Worm (Caenorhabditis elegans) whole organism, midembryonic: ENCODE measurements around the gene T25F10.4.
A peak's percentile ranks its signal among the peaks of the same experiment; 100 is the strongest.

Source experiments
- T22C8.4 ChIP-seq: fragments of 200-800 bp; sonication (Bioruptor generic); IDR thresholded peaks from 2 replicates; pipeline ENCODE4 v1.3.6; 2022; ENCODE audit warnings: missing genetic modification characterization, missing compliant biosample characterization
- cog-1 ChIP-seq: sonication (generic microtip); optimal IDR thresholded peaks from 2 replicates; lab custom pipeline; 2016; ENCODE audit warnings: missing genetic modification characterization, missing compliant biosample characterization
- flt-1 ChIP-seq: fragments of 200-800 bp; sonication (Bioruptor generic); IDR thresholded peaks from 2 replicates; pipeline ENCODE4 v1.3.6; 2022; ENCODE audit warnings: missing genetic modification characterization, missing compliant biosample characterization
- klf-2 ChIP-seq: fragments of 200-800 bp; sonication (Bioruptor generic); conservative IDR thresholded peaks from 2 replicates; pipeline ENCODE4 v1.3.6; 2022; ENCODE audit warnings: missing genetic modification reagents, missing genetic modification characterization, missing compliant biosample characterization
- med-1 ChIP-seq: sonication (generic microtip); optimal IDR thresholded peaks from 2 replicates; lab custom pipeline; 2017; ENCODE audit warnings: missing genetic modification characterization, mild to moderate bottlenecking, missing compliant biosample characterization, antibody characterized with exemption, missing genetic modification reagents; ENCODE audit not compliant: insufficient read depth
- ref-1 ChIP-seq: fragments of 200-800 bp; sonication (Bioruptor generic); conservative IDR thresholded peaks from 2 replicates; pipeline ENCODE4 v1.3.6; 2022; ENCODE audit warnings: missing genetic modification reagents, missing genetic modification characterization, missing compliant biosample characterization
- tab-1 ChIP-seq: fragments of 200-800 bp; sonication (Bioruptor generic); IDR thresholded peaks from 2 replicates; pipeline ENCODE4 v1.3.6; 2022; ENCODE audit warnings: missing genetic modification characterization, missing compliant biosample characterization
- ztf-23 ChIP-seq: fragments of 200-800 bp; sonication (Bioruptor generic); IDR thresholded peaks from 2 replicates; pipeline ENCODE4 v1.3.6; 2022; ENCODE audit warnings: missing genetic modification reagents, missing genetic modification characterization, missing compliant biosample characterization
- ztf-29 ChIP-seq: fragments of 200-800 bp; sonication (Bioruptor generic); IDR thresholded peaks from 2 replicates; pipeline ENCODE4 v1.3.6; 2022; ENCODE audit warnings: missing genetic modification reagents, missing genetic modification characterization, missing compliant biosample characterization

The T25F10.4 gene

DNA sequence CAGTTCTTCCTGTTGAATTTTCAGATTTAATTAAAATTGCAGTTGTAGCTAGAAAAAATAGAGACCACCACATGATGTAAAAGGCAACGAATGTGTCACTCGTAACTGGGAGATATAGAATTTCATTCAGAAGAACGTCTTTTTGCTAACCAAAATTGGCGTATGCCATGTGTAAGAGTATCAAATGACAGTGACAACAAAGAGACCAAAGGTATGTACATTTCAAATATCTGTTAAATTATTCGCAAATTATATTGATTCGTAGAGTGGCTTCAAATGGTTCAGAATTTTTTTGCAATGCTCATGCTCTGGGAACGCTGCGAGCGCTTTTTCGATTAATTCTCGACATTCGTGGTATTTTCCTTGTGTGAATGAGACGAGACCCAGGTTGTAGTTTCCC, at the start of gene T25F10.4:
TSS of gene T25F10.4 (minus strand) at position 101 of the 400 bp plus-strand sequence.
- TF ChIP-seq klf-2 (GFP tag; lab: Robert Waterston, UW): no peak

DNA sequence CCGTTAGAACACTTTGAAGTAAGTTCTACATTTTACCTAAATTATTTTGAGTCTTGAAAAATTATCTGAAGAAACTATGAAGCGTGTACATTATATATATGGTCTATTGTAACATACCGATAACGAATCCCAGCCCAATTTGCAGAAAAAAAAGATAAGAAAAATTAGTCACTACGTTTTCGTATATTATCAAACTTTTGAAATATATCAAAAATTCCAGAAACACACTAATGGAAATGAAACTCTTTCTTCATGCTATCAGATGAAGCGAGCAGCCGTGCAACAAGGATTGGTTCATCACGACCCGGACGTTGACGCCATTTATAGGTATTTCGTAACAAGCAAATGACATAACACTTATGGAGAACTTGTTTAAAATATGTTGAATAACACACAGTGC, 49.6 kb upstream of the T25F10.4 start:
- TF ChIP-seq med-1 (GFP tag; lab: Kevin White, UChicago) (no peak), klf-2 (GFP tag; lab: Robert Waterston, UW) (no peak), ztf-23 (GFP tag; lab: Robert Waterston, UW) (no peak), cog-1 (tag; lab: Kevin White, UChicago) (no peak), ref-1 (no peak), T22C8.4 (GFP tag; lab: Robert Waterston, UW) (no peak), flt-1 (GFP tag; lab: Robert Waterston, UW) (no peak), tab-1 (GFP tag; lab: Robert Waterston, UW) (no peak), ztf-29 (GFP tag; lab: Robert Waterston, UW) (no peak)

DNA sequence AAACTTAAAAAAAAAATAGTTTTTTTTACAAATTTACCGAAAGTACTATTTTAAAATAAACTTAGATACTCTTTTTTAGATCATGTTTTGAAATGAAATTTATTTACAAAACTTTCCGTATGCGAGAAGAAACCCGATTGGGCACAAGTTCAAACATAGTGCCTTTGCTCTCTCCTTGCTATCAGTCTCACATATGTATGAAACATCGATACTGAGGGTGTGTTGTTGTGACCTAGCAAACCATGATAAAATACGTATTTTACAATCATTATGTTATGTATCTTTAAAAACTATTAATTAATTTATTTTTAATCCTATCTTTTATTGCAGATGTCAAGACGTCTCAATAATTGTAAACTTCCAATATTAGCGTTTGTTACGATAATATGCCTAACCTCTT, 47.8 kb upstream of the T25F10.4 start:
- TF ChIP-seq cog-1 (tag; lab: Kevin White, UChicago) (no peak), tab-1 (GFP tag; lab: Robert Waterston, UW) (no peak), T22C8.4 (GFP tag; lab: Robert Waterston, UW) (no peak), flt-1 (GFP tag; lab: Robert Waterston, UW) (no peak), ztf-23 (GFP tag; lab: Robert Waterston, UW) (no peak), ztf-29 (GFP tag; lab: Robert Waterston, UW) (no peak), klf-2 (GFP tag; lab: Robert Waterston, UW) (no peak), med-1 (GFP tag; lab: Kevin White, UChicago) (no peak), ref-1 (no peak)

DNA sequence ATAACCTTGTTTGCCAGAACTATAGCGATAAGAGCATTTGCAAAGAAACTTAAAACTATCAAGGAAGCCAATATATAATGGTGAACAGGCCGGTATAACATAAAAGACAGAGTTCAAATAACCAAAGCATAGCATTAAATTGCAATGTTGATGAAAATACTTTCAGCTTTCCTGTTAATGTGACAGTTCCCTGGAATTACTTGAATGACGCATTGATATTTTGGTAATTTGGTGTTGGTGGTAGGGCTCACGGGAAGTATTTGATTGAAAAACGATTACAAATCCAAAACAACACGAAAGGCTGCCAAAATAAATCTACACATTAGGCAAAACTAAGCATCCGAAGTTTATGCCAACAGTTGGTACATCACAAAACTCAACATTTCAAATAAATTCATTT, 46.7 kb upstream of the T25F10.4 start, which contains the start of gene dmsr-16:
TSS of gene dmsr-16 (minus strand) at position 101 of the 400 bp plus-strand sequence.
- TF ChIP-seq med-1 (GFP tag; lab: Kevin White, UChicago) (no peak), flt-1 (GFP tag; lab: Robert Waterston, UW) (no peak), ztf-23 (GFP tag; lab: Robert Waterston, UW) (no peak), ref-1 (no peak), ztf-29 (GFP tag; lab: Robert Waterston, UW) (no peak), cog-1 (tag; lab: Kevin White, UChicago) (no peak), klf-2 (GFP tag; lab: Robert Waterston, UW) (no peak), tab-1 (GFP tag; lab: Robert Waterston, UW) (no peak), T22C8.4 (GFP tag; lab: Robert Waterston, UW) (no peak)

DNA sequence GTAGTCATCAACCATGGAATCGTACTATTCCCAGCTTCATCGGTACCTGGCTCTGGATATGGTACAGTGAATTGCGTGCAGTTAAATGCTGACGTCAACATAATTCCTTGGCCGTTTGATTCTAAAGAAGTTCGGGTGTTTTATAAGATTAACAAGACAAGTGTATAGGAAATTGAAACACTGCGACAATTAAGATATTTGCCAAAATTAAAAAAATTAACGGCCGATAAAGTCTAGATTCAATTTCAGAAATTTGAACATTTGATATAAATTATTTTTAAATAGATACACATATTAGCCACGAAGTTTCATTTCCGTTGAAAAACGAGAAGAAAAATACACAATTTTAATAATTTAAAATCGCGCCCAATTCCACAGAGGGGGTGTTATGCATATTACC, 44.1 kb upstream of the T25F10.4 start, which contains the start of gene dmsr-12:
TSS of gene dmsr-12 (minus strand) at position 101 of the 400 bp plus-strand sequence.
- TF ChIP-seq ref-1 (no peak), ztf-29 (GFP tag; lab: Robert Waterston, UW) (no peak), cog-1 (tag; lab: Kevin White, UChicago) (no peak), tab-1 (GFP tag; lab: Robert Waterston, UW) (no peak), flt-1 (GFP tag; lab: Robert Waterston, UW) (no peak), T22C8.4 (GFP tag; lab: Robert Waterston, UW) (no peak), klf-2 (GFP tag; lab: Robert Waterston, UW) (no peak), med-1 (GFP tag; lab: Kevin White, UChicago) (no peak), ztf-23 (GFP tag; lab: Robert Waterston, UW) (no peak)

DNA sequence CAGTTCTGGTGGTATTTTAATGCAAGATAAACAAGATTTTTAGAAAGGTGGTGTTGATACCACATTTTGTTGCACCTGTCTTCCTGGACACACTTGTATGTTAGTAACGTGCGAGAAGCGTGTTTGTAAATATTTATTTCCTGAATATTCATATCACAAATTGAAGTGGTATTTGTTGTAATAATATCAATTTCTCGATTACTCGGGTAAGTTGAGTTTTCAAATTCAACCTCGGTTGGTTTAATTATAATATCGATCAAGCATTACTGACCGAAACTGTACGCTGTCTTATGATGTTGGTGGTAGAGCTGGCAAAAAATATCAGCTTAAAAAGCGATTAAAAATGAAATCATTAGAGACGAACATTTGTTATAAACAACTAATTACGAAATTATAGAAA, 41.7 kb upstream of the T25F10.4 start, which contains the start of gene dmsr-11:
TSS of gene dmsr-11 (minus strand) at position 101 of the 400 bp plus-strand sequence.
- TF ChIP-seq T22C8.4 (GFP tag; lab: Robert Waterston, UW) (no peak), med-1 (GFP tag; lab: Kevin White, UChicago) (no peak), cog-1 (tag; lab: Kevin White, UChicago) (no peak), klf-2 (GFP tag; lab: Robert Waterston, UW) (no peak), tab-1 (GFP tag; lab: Robert Waterston, UW) (no peak), ztf-29 (GFP tag; lab: Robert Waterston, UW) (no peak), ztf-23 (GFP tag; lab: Robert Waterston, UW) (no peak), flt-1 (GFP tag; lab: Robert Waterston, UW) (no peak), ref-1 (no peak)

DNA sequence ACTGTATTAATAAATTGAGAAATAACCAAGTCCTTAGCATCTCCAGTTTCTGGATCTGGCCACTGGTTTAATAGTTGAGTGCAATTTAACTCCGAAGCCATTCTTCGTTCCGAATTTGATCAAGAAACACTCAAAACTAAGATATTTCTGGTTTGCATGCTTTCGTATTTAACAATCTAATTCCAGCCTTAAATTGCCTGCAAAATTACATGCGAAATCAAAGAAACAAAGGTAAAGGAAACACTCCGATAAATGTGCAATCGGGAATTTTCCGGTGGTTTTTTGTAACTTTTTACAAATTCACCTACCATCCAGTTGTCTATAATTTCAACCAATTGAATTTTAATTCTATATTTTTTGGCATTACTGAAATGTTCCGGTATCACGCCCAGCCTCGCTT, 39.6 kb upstream of the T25F10.4 start, which contains the start of gene dmsr-10:
TSS of gene dmsr-10 (minus strand) at position 101 of the 400 bp plus-strand sequence.
- TF ChIP-seq flt-1 (GFP tag; lab: Robert Waterston, UW) (no peak), ref-1 (no peak), tab-1 (GFP tag; lab: Robert Waterston, UW) (no peak), med-1 (GFP tag; lab: Kevin White, UChicago) (no peak), klf-2 (GFP tag; lab: Robert Waterston, UW) (no peak), T22C8.4 (GFP tag; lab: Robert Waterston, UW) (no peak), cog-1 (tag; lab: Kevin White, UChicago) (no peak), ztf-23 (GFP tag; lab: Robert Waterston, UW) (no peak), ztf-29 (GFP tag; lab: Robert Waterston, UW) (no peak)

DNA sequence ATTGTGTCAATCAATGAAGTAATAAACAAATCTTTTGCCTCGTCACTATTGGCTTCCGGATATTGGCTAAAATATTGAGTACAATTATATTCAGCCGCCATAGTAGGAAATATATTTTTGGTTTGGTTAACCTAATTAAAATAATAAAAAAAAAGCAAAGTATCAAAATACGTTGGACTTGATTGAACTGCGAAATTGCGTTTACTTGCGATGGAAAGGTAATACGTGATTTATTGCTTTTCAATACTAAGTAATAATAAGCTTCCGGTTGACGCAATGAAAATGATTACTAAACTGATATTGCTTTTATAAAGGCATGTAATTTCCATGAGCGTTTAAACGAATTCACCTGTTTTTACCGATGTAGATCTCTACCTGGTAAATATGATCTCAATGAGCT, 37.3 kb upstream of the T25F10.4 start, which contains the start of gene dmsr-9:
TSS of gene dmsr-9 (minus strand) at position 101 of the 400 bp plus-strand sequence.
- TF ChIP-seq ztf-29 (GFP tag; lab: Robert Waterston, UW) (no peak), med-1 (GFP tag; lab: Kevin White, UChicago) (no peak), ztf-23 (GFP tag; lab: Robert Waterston, UW) (no peak), klf-2 (GFP tag; lab: Robert Waterston, UW) (no peak)

DNA sequence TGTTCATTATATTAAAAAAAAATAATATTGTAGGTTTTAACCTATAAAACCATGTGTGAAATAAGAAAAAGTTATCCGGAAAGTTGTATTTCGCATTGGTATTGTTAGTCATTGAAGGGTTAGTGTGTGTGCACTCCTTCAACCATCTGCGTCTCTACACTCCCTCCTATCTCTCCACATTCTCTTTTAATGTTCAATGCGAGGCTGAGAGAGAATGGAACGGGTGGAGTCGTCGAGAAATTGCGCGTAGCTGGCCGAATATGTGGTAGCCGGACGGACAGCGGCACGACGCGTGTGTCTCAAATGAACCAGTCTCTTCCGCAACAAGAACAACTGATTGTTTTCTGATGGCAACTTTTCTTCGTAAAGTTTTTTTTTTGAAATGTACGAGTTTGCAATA, 34.6 kb upstream of the T25F10.4 start:
- TF ChIP-seq cog-1 (tag; lab: Kevin White, UChicago): peak; percentile 65
- no peak for TF ChIP-seq ztf-23 (GFP tag; lab: Robert Waterston, UW)
